Fruit fly (Drosophila melanogaster) Kc167 (cell line): ENCODE results near the gene CG6610.

Source experiments
- Myc ChIP-seq: fragments of >200 bp; optimal IDR thresholded peaks from 2 replicates; lab custom pipeline; 2017; ENCODE audit warnings: missing external identifiers
- Sin3A ChIP-seq: fragments of >200 bp; optimal IDR thresholded peaks from 2 replicates; lab custom pipeline; 2018; ENCODE audit warnings: missing external identifiers
- h ChIP-seq: fragments of >200 bp; optimal IDR thresholded peaks from 3 replicates; lab custom pipeline; 2018; ENCODE audit warnings: missing external identifiers
- insv ChIP-seq: fragments of >200 bp; optimal IDR thresholded peaks from 3 replicates; lab custom pipeline; 2018; ENCODE audit warnings: missing external identifiers
- psq ChIP-seq: fragments of >200 bp; optimal IDR thresholded peaks from 2 replicates; lab custom pipeline; 2017; ENCODE audit warnings: missing external identifiers
- ttk ChIP-seq: sonication (Bioruptor generic); optimal IDR thresholded peaks from 2 replicates; lab custom pipeline; 2017; ENCODE audit warnings: missing external identifiers

DNA sequence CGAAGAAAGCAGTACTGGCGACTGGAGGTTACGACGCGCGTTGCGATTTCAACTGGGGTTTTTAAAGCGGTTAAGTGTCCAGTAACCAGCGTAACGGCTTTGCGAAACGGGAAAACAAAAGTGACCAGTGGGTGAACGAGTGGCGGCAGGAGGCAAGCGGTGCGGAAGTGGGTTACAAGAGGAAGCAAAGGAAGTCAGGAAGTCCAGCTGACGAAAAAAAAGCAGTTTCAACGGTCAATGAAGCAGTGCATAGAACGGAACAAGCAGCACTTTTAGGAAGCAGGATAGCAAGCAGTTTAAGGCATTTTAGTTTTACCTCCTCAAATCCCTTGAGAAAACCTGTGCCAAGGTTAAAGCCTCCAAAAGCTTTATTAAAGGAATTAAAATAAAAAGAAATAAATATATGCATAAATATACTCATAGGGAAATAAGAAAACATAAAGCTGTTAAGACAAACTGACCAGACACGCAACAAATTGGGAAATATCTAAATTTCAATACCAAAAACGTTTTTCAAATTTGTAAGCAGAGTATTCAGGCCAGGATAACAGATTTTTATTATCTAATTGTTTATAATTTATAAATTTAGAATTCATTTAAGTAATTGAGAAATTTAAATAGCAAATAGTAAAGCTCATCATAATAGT, 16.2 kb upstream of the CG6610 start, which contains the start of gene CG6592:
- no peak for TF ChIP-seq h
- no peak for TF ChIP-seq insv (lab: Kevin White, UChicago)
- TF ChIP-seq Sin3A (lab: Kevin White, UChicago) = no peak
- TF ChIP-seq psq (lab: Kevin White, UChicago) = no peak
- no peak for TF ChIP-seq Myc (lab: Kevin White, UChicago)
- no peak for TF ChIP-seq ttk (lab: Kevin White, UChicago)
